Worm (Caenorhabditis elegans): ENCODE results near the gene C17H12.12.

Gene C17H12.12

DNA sequence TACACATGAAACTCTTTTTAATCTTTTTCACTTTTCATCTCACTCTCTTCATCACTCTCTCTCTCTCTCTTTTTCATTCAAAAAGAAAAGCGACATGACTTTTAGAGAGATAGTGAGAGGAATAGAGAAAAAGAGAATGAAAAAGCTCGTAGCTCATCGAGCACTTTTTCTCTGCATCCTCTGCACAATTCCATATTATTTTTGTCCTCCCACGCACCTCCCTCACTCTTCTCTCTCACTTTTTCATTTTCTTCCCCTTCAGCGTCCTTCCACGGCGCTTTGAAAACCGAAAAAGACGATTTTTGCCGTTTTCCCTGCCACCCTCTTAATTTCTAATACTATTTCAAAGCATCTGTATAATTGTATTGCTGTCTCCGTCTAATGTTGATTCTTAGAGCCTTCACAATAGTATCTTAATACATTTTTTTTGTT is 43.4 kb downstream of the C17H12.12 start (continued):
- TF ChIP-seq unc-62 (GFP tag; optimal IDR thresholded peaks at IDR 0.05) (no peak), jun-1 (tag; optimal IDR thresholded peaks at IDR 0.05) (peak; percentile 79), sup-37 (GFP tag; optimal IDR thresholded peaks at IDR 0.05) (peak; percentile 33), egl-13 (tag; optimal IDR thresholded peaks at IDR 0.05) (peak; percentile 90), lin-39 (tag; optimal IDR thresholded peaks at IDR 0.05) (peak; percentile 61), nhr-85 (tag) (peak; percentile 69), skn-1 (tag; optimal IDR thresholded peaks at IDR 0.05) (peak; percentile 60), hlh-17 (GFP tag; optimal IDR thresholded peaks at IDR 0.05; ENCODE audit: borderline replicate concordance) (no peak), fkh-4 (tag; optimal IDR thresholded peaks at IDR 0.05; ENCODE audit: borderline replicate concordance) (no peak), sptf-1 (tag; optimal IDR thresholded peaks at IDR 0.05) (no peak), efl-3 (GFP tag; optimal IDR thresholded peaks at IDR 0.05) (no peak), ceh-88 (GFP tag; IDR thresholded peaks at IDR 0.05) (peak; percentile 56; the same call in 1 of the 2 replicates), nhr-84 (tag; optimal IDR thresholded peaks at IDR 0.05) (no peak), ama-1 (optimal IDR thresholded peaks at IDR 0.05) (no peak), lsy-2 (tag; optimal IDR thresholded peaks at IDR 0.05) (peak; percentile 80 to 86), dpl-1 (GFP tag; optimal IDR thresholded peaks at IDR 0.05) (peak; percentile 36 to 52 (median 45)), fkh-8 (tag; optimal IDR thresholded peaks at IDR 0.05) (peak; percentile 89), nhr-19 (GFP tag; conservative IDR thresholded peaks at IDR 0.05) (peak; percentile 76), rnt-1 (tag; optimal IDR thresholded peaks at IDR 0.05) (peak; percentile 88), nhr-77 (tag; optimal IDR thresholded peaks at IDR 0.05) (peak; percentile 75), aha-1 (tag; optimal IDR thresholded peaks at IDR 0.05) (peak; percentile 24), dsc-1 (tag; optimal IDR thresholded peaks at IDR 0.05) (peak; percentile 83), elt-2 (tag; optimal IDR thresholded peaks at IDR 0.05) (peak; percentile 92), tbx-2 (tag; optimal IDR thresholded peaks at IDR 0.05) (peak; percentile 91), egl-27 (tag; optimal IDR thresholded peaks at IDR 0.05) (peak; percentile 44 to 67), blmp-1 (tag; optimal IDR thresholded peaks at IDR 0.05) (peak; percentile 80), fkh-10 (GFP tag; optimal IDR thresholded peaks at IDR 0.05) (peak; percentile 94), nhr-11 (tag; optimal IDR thresholded peaks at IDR 0.05) (peak; percentile 77), nhr-71 (tag; optimal IDR thresholded peaks at IDR 0.05) (peak; percentile 96)

- TF ChIP-seq nhr-84 (tag; optimal IDR thresholded peaks at IDR 0.05) (no peak), elt-2 (tag; optimal IDR thresholded peaks at IDR 0.05) (peak; percentile 67), lin-14 (GFP tag; optimal IDR thresholded peaks at IDR 0.05) (peak; percentile 42), tbx-2 (tag; optimal IDR thresholded peaks at IDR 0.05) (no peak), nhr-20 (tag; optimal IDR thresholded peaks at IDR 0.05) (peak; percentile 27), dsc-1 (tag; optimal IDR thresholded peaks at IDR 0.05) (peak; percentile 61), C04F5.9 (tag; optimal IDR thresholded peaks at IDR 0.05) (no peak), lin-35 (GFP tag; optimal IDR thresholded peaks at IDR 0.05) (peak in 1 of 2 experiments; percentile 39), snu-23 (GFP tag; optimal IDR thresholded peaks at IDR 0.05) (peak; percentile 24), elt-3 (tag; optimal IDR thresholded peaks at IDR 0.05) (peak in 1 of 6 experiments; percentile 76), ztf-4 (tag; optimal IDR thresholded peaks at IDR 0.05) (no peak), mep-1 (tag; optimal IDR thresholded peaks at IDR 0.05) (peak; percentile 25), nhr-76 (tag; optimal IDR thresholded peaks at IDR 0.05) (no peak), mef-2 (tag; optimal IDR thresholded peaks at IDR 0.05) (no peak), blmp-1 (tag; optimal IDR thresholded peaks at IDR 0.05) (peak; percentile 88), nhr-85 (tag) (peak; percentile 66)
Measured at ce11 chrIV:6841562-6842282, 46.0 kb downstream of the C17H12.12 start.

Data from whole organism, L1 larva.